Worm (Caenorhabditis elegans) whole organism, mixed stage, embryonic: ENCODE measurements around the gene srsx-7.

Source experiments
- ceh-39 ChIP-seq: fragments of 150-350 bp; optimal IDR thresholded peaks from 2 replicates; lab custom pipeline; 2014; ENCODE audit warnings: missing biosample characterization, missing genetic modification characterization
- mep-1 ChIP-seq: fragments of 150-350 bp; optimal IDR thresholded peaks from 2 replicates; lab custom pipeline; 2017; ENCODE audit warnings: missing biosample characterization, missing genetic modification reagents, missing genetic modification characterization, inconsistent platforms
- nhr-12 ChIP-seq: fragments of 150-350 bp; optimal IDR thresholded peaks from 2 replicates; lab custom pipeline; 2014; ENCODE audit warnings: missing biosample characterization, missing genetic modification characterization
- nhr-2 ChIP-seq: fragments of 150-350 bp; optimal IDR thresholded peaks from 2 replicates; lab custom pipeline; 2014; ENCODE audit warnings: missing biosample characterization, missing genetic modification characterization
- nhr-28 ChIP-seq: fragments of 150-350 bp; optimal IDR thresholded peaks from 2 replicates; lab custom pipeline; 2014; ENCODE audit warnings: missing biosample characterization, missing genetic modification characterization
- pha-4 ChIP-seq: fragments of 150-350 bp; optimal IDR thresholded peaks from 2 replicates; lab custom pipeline; 2018; ENCODE audit warnings: missing biosample characterization, missing genetic modification reagents, missing genetic modification characterization
- unc-62 ChIP-seq: fragments of 150-350 bp; optimal IDR thresholded peaks from 2 replicates; lab custom pipeline; 2014; ENCODE audit warnings: missing biosample characterization, missing genetic modification reagents, missing genetic modification characterization
- ztf-11 ChIP-seq: fragments of 150-350 bp; optimal IDR thresholded peaks from 2 replicates; lab custom pipeline; 2014; ENCODE audit warnings: missing biosample characterization, missing genetic modification characterization

ce11 chrV:7952855-7953254, 27.3 kb downstream of the srsx-7 start, which contains the start of gene clec-216:
- TF ChIP-seq pha-4 (tag; lab: Kevin White, UChicago) (no peak), nhr-12 (no peak), nhr-28 (tag; lab: Kevin White, UChicago) (no peak), mep-1 (tag; lab: Kevin White, UChicago) (no peak), ztf-11 (no peak), ceh-39 (tag; lab: Kevin White, UChicago) (no peak), unc-62 (GFP tag; lab: Kevin White, UChicago) (no peak), nhr-2 (tag; lab: Kevin White, UChicago) (no peak)
